Worm (Caenorhabditis elegans) whole organism, L1 larva: ENCODE measurements around the gene vab-7.

Experiments used
- efl-1 ChIP-seq, 4 experiments: fragments of 150-350 bp; optimal IDR thresholded peaks in 3 of 4; peaks in 1 of 4; 1 replicate in 1 of 4; 2 replicates in 3 of 4; lab custom pipeline; 2014; ENCODE audit warnings: missing biosample characterization in 2 of 4, missing genetic modification characterization in 2 of 4, missing genetic modification reagents in 2 of 4
- fkh-8 ChIP-seq: sonication (generic microtip); optimal IDR thresholded peaks from 2 replicates; lab custom pipeline; 2016; ENCODE audit warnings: mild to moderate bottlenecking, missing genetic modification characterization, missing compliant biosample characterization
- grh-1 ChIP-seq: fragments of 200-800 bp; sonication (Bioruptor generic); IDR thresholded peaks from 2 replicates; pipeline ENCODE4 v1.3.6; 2022; ENCODE audit warnings: missing genetic modification reagents, missing genetic modification characterization, missing compliant biosample characterization
- lin-14 ChIP-seq: fragments of 200-800 bp; sonication (Bioruptor generic); optimal IDR thresholded peaks from 2 replicates; lab custom pipeline; 2018; ENCODE audit warnings: mild to moderate bottlenecking, missing genetic modification characterization, moderate library complexity, missing compliant biosample characterization
- lin-15B ChIP-seq: fragments of 150-350 bp; sonication (generic microtip); optimal IDR thresholded peaks from 3 replicates; lab custom pipeline; 2014; ENCODE audit warnings: missing biosample characterization, missing genetic modification characterization
- lin-35 ChIP-seq, 2 experiments: fragments of 150-350 bp; optimal IDR thresholded peaks; 2 replicates each; lab custom pipeline; 2014; ENCODE audit warnings: missing biosample characterization in 2 of 2, missing genetic modification characterization in 2 of 2, missing genetic modification reagents in 2 of 2
- lir-3 ChIP-seq: sonication (generic microtip); optimal IDR thresholded peaks from 2 replicates; lab custom pipeline; 2016; ENCODE audit warnings: mild to moderate bottlenecking, missing genetic modification characterization, moderate library complexity, missing compliant biosample characterization; ENCODE audit not compliant: poor library complexity
- lsy-2 ChIP-seq, 2 experiments: fragments of 150-350 bp; optimal IDR thresholded peaks; 2 replicates each; lab custom pipeline; 2014; ENCODE audit warnings: missing biosample characterization in 2 of 2, missing genetic modification characterization in 2 of 2
- mab-9 ChIP-seq: fragments of 200-800 bp; sonication (Bioruptor generic); IDR thresholded peaks from 2 replicates; pipeline ENCODE4 v1.3.6; 2022; ENCODE audit warnings: missing genetic modification reagents, missing genetic modification characterization, missing compliant biosample characterization
- nhr-19 ChIP-seq: fragments of 200-800 bp; sonication (Bioruptor generic); conservative IDR thresholded peaks from 2 replicates; pipeline ENCODE4 v1.3.6; 2022; ENCODE audit warnings: missing genetic modification characterization, missing compliant biosample characterization
- nhr-28 ChIP-seq: fragments of 150-350 bp; optimal IDR thresholded peaks from 2 replicates; lab custom pipeline; 2014; ENCODE audit warnings: missing biosample characterization, missing genetic modification characterization
- nhr-77 ChIP-seq: fragments of 150-350 bp; optimal IDR thresholded peaks from 2 replicates; lab custom pipeline; 2014; ENCODE audit warnings: missing biosample characterization, missing genetic modification characterization
- nhr-85 ChIP-seq: sonication (generic microtip); peaks from one replicate; lab custom pipeline; 2016; ENCODE audit warnings: missing genetic modification characterization, inconsistent platforms, missing compliant biosample characterization
- nhr-90 ChIP-seq: sonication (generic microtip); optimal IDR thresholded peaks from 2 replicates; lab custom pipeline; 2016; ENCODE audit warnings: mild to moderate bottlenecking, missing genetic modification characterization, missing compliant biosample characterization; ENCODE audit not compliant: poor library complexity
- skn-1 ChIP-seq: fragments of 150-350 bp; optimal IDR thresholded peaks from 2 replicates; lab custom pipeline; 2014; ENCODE audit warnings: missing biosample characterization, missing genetic modification characterization
- snu-23 ChIP-seq: sonication (generic microtip); optimal IDR thresholded peaks from 2 replicates; lab custom pipeline; 2016; ENCODE audit warnings: missing genetic modification characterization, missing compliant biosample characterization
- unc-130 ChIP-seq: fragments of 150-350 bp; optimal IDR thresholded peaks from 2 replicates; lab custom pipeline; 2017; ENCODE audit warnings: missing biosample characterization, missing genetic modification characterization, inconsistent platforms

vab-7 gene

DNA sequence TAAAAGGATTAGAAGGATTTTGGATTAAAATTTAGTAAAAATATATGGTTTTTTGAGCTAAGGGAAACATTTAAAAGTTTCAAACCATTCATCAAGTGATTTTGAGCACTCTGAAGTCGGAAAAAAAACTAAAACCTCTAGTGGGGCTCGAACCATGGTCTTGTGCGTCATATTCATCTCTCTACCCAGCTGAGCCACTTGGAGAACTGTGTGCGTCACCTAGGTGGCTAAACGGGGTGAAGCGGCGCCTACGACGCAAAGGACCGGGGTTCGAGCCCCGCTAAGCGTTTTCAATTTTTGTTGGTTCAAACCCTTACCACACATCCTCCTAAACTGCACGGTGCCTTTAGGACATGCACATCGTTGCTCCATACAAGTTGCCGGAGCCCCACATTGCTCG is 40.2 kb downstream of the vab-7 start:
- TF ChIP-seq efl-1 (optimal IDR thresholded peaks at IDR 0.05; lab: Kevin White, UChicago) = no peak
- peak in 1 of 2 experiments; percentile 54 for TF ChIP-seq efl-1 (GFP tag; optimal IDR thresholded peaks at IDR 0.05 in 1 of 2; lab: Kevin White, UChicago)
- TF ChIP-seq unc-130 (tag; lab: Kevin White, UChicago) = no peak
- TF ChIP-seq grh-1 (GFP tag; lab: Robert Waterston, UW) = 0 out of 2 replicates have a peak, but pooled peaks have one; percentile 22

DNA sequence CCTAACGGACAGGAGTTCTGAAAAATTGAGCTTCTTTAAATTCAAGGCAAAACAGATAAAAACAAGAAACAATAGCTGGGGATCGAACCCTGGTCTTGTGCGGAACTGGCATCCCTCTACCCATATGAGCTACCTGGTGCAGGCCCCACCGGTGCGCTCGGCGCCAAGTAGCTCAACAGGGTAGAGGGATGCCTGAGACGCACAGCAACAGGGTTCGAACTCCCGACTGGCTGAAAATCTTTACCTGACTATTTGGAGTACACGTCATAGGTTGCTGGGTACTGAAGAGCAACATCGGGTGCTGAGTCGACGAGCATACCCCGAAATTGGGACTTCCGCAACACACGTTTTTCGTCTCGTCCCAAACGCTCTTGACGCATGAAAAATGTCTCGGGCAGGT is 42.8 kb downstream of the vab-7 start:
- no peak for TF ChIP-seq nhr-19 (GFP tag; lab: Robert Waterston, UW)
- no peak for TF ChIP-seq nhr-28
- TF ChIP-seq nhr-90 (tag; lab: Kevin White, UChicago) = no peak

DNA sequence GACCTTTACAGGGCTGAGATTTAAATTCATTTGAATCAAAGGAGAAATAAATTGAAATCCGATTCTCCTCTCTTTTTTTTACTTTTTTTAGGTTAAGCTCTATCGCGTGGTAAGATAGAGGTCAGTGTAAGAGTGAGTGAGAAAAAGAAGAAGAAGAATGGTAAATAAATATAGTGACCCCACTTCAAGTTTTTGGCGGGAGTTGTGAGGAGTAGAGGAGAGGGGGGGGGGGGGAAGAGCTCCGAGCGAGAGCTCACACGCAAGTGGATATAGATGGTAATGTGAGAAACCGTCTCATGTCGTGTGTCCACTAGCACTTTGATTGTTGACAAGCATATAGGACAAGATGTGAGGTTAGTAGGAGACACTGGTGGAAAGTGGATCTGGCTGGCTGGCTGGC is 46.9 kb downstream of the vab-7 start, which contains the start of gene W05B2.2:
W05B2.2 (minus strand) TSS at position 101 of the 400 bp plus-strand sequence.
- no peak for TF ChIP-seq mab-9
- TF ChIP-seq skn-1 (tag; lab: Kevin White, UChicago) = no peak
- TF ChIP-seq lin-15B = no peak
- no peak for TF ChIP-seq nhr-77

DNA sequence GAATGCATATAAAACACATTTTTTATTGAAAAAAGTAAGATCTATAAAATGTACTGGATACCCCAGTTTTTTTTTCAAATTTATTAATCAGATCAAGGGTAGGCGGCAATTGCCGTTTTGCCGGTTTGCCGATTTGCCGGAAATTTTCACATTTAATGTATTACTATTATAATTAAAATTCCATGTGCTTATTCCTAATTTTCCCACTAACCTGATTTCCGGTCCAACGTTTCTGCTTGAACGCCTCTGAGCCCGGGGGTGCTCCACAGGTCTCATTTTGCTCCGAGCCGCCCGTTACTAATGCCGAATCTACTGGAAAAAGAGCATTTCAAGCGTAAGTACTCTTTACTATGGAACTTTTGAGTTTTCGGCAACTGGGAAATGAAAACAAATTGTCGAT is 49.5 kb downstream of the vab-7 start, which contains the start of gene dhc-4:
dhc-4 (plus strand) TSS at position 301 of the 400 bp plus-strand sequence.
- TF ChIP-seq lin-35 (GFP tag; optimal IDR thresholded peaks at IDR 0.05; lab: Kevin White, UChicago) (no peak), fkh-8 (tag; lab: Kevin White, UChicago) (no peak), lin-14 (GFP tag; lab: Kevin White, UChicago) (no peak), nhr-85 (tag; lab: Kevin White, UChicago) (no peak), lir-3 (no peak), lsy-2 (tag; optimal IDR thresholded peaks at IDR 0.05; lab: Kevin White, UChicago) (no peak), snu-23 (GFP tag; lab: Kevin White, UChicago) (no peak)
